Fruit fly (Drosophila melanogaster): ENCODE results near the gene Nuak.

DNA sequence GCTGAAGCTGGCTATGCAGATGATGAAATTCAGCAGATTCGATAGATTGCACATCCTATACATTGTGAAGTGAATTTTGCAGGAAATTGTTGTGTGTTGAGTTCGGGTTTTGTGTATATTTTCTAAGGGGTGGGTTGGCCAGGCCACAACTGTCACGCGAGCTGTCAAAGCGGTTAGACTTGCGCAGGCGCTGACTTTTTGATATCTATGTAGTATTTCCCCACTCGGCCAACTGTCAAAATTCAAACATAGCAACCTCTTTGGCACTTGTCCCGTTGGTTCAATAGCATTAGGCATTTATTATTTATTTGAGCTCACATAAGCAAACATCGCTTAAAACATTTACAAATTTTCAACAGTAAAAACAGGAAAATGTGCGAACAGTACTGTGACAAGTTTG lies 39.5 kb upstream of the Nuak start, which contains the start of the genes CG12817 and CG34107:
- TF ChIP-seq kay (GFP tag; ENCODE audit: borderline replicate concordance) (no peak), Crg-1 (GFP tag; optimal IDR thresholded peaks at IDR 0.05) (no peak), toe (GFP tag; optimal IDR thresholded peaks at IDR 0.05) (no peak), CG1620 (GFP tag; optimal IDR thresholded peaks at IDR 0.05) (no peak), CG5204 (GFP tag; optimal IDR thresholded peaks at IDR 0.05) (no peak), cic (GFP tag; optimal IDR thresholded peaks at IDR 0.05) (no peak), cnc (optimal IDR thresholded peaks at IDR 0.05) (no peak), tj (GFP tag; optimal IDR thresholded peaks at IDR 0.05) (no peak), Clk (GFP tag; optimal IDR thresholded peaks at IDR 0.05) (no peak), ovo (GFP tag; optimal IDR thresholded peaks at IDR 0.05) (no peak), pad (GFP tag; optimal IDR thresholded peaks at IDR 0.05) (no peak), Mnt (GFP tag; optimal IDR thresholded peaks at IDR 0.05) (no peak), CG11617 (GFP tag; optimal IDR thresholded peaks at IDR 0.05) (no peak), CG33017 (tag; optimal IDR thresholded peaks at IDR 0.05) (no peak)
